Worm (Caenorhabditis elegans) whole organism, young adult: Measurements from ENCODE around the gene F55A4.13.

Experiments
- Y53G8AR.9 ChIP-seq: fragments of 200-800 bp; sonication (Bioruptor generic); conservative IDR thresholded peaks from 2 replicates; pipeline ENCODE4 v1.3.6; 2022; ENCODE audit warnings: missing genetic modification reagents, missing genetic modification characterization, missing compliant biosample characterization
- lir-1 ChIP-seq: fragments of 200-800 bp; sonication (Bioruptor generic); conservative IDR thresholded peaks from 2 replicates; pipeline ENCODE4 v1.3.6; 2022; ENCODE audit warnings: missing genetic modification reagents, missing genetic modification characterization, missing compliant biosample characterization
- rpc-1 ChIP-seq, 2 experiments: fragments of 150-350 bp in 1 of 2; sonication (generic microtip) in 1 of 2; optimal IDR thresholded peaks; 2 replicates each; lab custom pipeline; 2014 to 2018; ENCODE audit warnings: missing biosample characterization in 1 of 2, missing genetic modification characterization in 1 of 2, missing genetic modification reagents in 1 of 2, missing genotype in 1 of 2

ce11 chrX:1009512-1009911, 7.8 kb downstream of the F55A4.13 start:
- TF ChIP-seq lir-1 (GFP tag; lab: Robert Waterston, UW) = no peak
- no peak for TF ChIP-seq Y53G8AR.9 (GFP tag; lab: Robert Waterston, UW)
- no peak for TF ChIP-seq rpc-1 (optimal IDR thresholded peaks at IDR 0.05; lab: Kevin White, UChicago)
- no peak for TF ChIP-seq rpc-1 (tag; optimal IDR thresholded peaks at IDR 0.05; lab: Kevin White, UChicago)
